Worm (Caenorhabditis elegans) whole organism, midembryonic: ENCODE measurements around the gene F36G3.2.

ENCODE experiments used
- T22C8.4 ChIP-seq: fragments of 200-800 bp; sonication (Bioruptor generic); IDR thresholded peaks from 2 replicates; pipeline ENCODE4 v1.3.6; 2022; ENCODE audit warnings: missing genetic modification characterization, missing compliant biosample characterization
- cog-1 ChIP-seq: sonication (generic microtip); optimal IDR thresholded peaks from 2 replicates; lab custom pipeline; 2016; ENCODE audit warnings: missing genetic modification characterization, missing compliant biosample characterization
- flt-1 ChIP-seq: fragments of 200-800 bp; sonication (Bioruptor generic); IDR thresholded peaks from 2 replicates; pipeline ENCODE4 v1.3.6; 2022; ENCODE audit warnings: missing genetic modification characterization, missing compliant biosample characterization
- klf-2 ChIP-seq: fragments of 200-800 bp; sonication (Bioruptor generic); conservative IDR thresholded peaks from 2 replicates; pipeline ENCODE4 v1.3.6; 2022; ENCODE audit warnings: missing genetic modification reagents, missing genetic modification characterization, missing compliant biosample characterization
- med-1 ChIP-seq: sonication (generic microtip); optimal IDR thresholded peaks from 2 replicates; lab custom pipeline; 2017; ENCODE audit warnings: missing genetic modification characterization, mild to moderate bottlenecking, missing compliant biosample characterization, antibody characterized with exemption, missing genetic modification reagents; ENCODE audit not compliant: insufficient read depth
- ref-1 ChIP-seq: fragments of 200-800 bp; sonication (Bioruptor generic); conservative IDR thresholded peaks from 2 replicates; pipeline ENCODE4 v1.3.6; 2022; ENCODE audit warnings: missing genetic modification reagents, missing genetic modification characterization, missing compliant biosample characterization
- tab-1 ChIP-seq: fragments of 200-800 bp; sonication (Bioruptor generic); IDR thresholded peaks from 2 replicates; pipeline ENCODE4 v1.3.6; 2022; ENCODE audit warnings: missing genetic modification characterization, missing compliant biosample characterization
- ztf-23 ChIP-seq: fragments of 200-800 bp; sonication (Bioruptor generic); IDR thresholded peaks from 2 replicates; pipeline ENCODE4 v1.3.6; 2022; ENCODE audit warnings: missing genetic modification reagents, missing genetic modification characterization, missing compliant biosample characterization
- ztf-29 ChIP-seq: fragments of 200-800 bp; sonication (Bioruptor generic); IDR thresholded peaks from 2 replicates; pipeline ENCODE4 v1.3.6; 2022; ENCODE audit warnings: missing genetic modification reagents, missing genetic modification characterization, missing compliant biosample characterization

Gene F36G3.2

ce11 chrX:9807377-9808048, 13.4 kb upstream of the F36G3.2 start, which contains the start of gene lgc-47:
TSS of gene lgc-47 (minus strand) at chrX:9807662.
- no peak for TF ChIP-seq klf-2 (GFP tag; lab: Robert Waterston, UW)
- 0 out of 2 replicates have a peak, but pooled peaks have one; percentile 35 for TF ChIP-seq ztf-29 (GFP tag; lab: Robert Waterston, UW)
- TF ChIP-seq T22C8.4: no peak
- no peak for TF ChIP-seq ztf-23 (GFP tag; lab: Robert Waterston, UW)
- no peak for TF ChIP-seq cog-1 (tag; lab: Kevin White, UChicago)
- TF ChIP-seq tab-1 (GFP tag; lab: Robert Waterston, UW): no peak

- no peak for TF ChIP-seq ztf-29 (GFP tag; lab: Robert Waterston, UW)
Observed at ce11 chrX:9805426-9805825, 11.4 kb upstream of the F36G3.2 start.

ce11 chrX:9804735-9805134, 10.7 kb upstream of the F36G3.2 start:
- no peak for TF ChIP-seq klf-2 (GFP tag; lab: Robert Waterston, UW)
- TF ChIP-seq ztf-29 (GFP tag; lab: Robert Waterston, UW): no peak
- TF ChIP-seq ztf-23 (GFP tag; lab: Robert Waterston, UW): no peak
- TF ChIP-seq T22C8.4: no peak
- no peak for TF ChIP-seq med-1 (GFP tag; lab: Kevin White, UChicago)
- no peak for TF ChIP-seq ref-1 (GFP tag; lab: Robert Waterston, UW)

ce11 chrX:9803603-9804002, 9.5 kb upstream of the F36G3.2 start:
- no peak for TF ChIP-seq T22C8.4
- TF ChIP-seq klf-2 (GFP tag; lab: Robert Waterston, UW): no peak
- TF ChIP-seq cog-1 (tag; lab: Kevin White, UChicago): no peak
- TF ChIP-seq ref-1 (GFP tag; lab: Robert Waterston, UW): no peak
- no peak for TF ChIP-seq med-1 (GFP tag; lab: Kevin White, UChicago)

- TF ChIP-seq T22C8.4: no peak
- no peak for TF ChIP-seq ztf-23 (GFP tag; lab: Robert Waterston, UW)
- no peak for TF ChIP-seq flt-1 (GFP tag; lab: Robert Waterston, UW)
- no peak for TF ChIP-seq tab-1 (GFP tag; lab: Robert Waterston, UW)
- TF ChIP-seq cog-1 (tag; lab: Kevin White, UChicago): no peak
- no peak for TF ChIP-seq klf-2 (GFP tag; lab: Robert Waterston, UW)
- TF ChIP-seq ztf-29 (GFP tag; lab: Robert Waterston, UW): no peak
- TF ChIP-seq med-1 (GFP tag; lab: Kevin White, UChicago): no peak
- TF ChIP-seq ref-1 (GFP tag; lab: Robert Waterston, UW): no peak
Observed at ce11 chrX:9798530-9798929, 4.5 kb upstream of the F36G3.2 start, which contains the start of gene F36G3.3. TSS of gene F36G3.3 (plus strand) at chrX:9798835.

ce11 chrX:9796063-9796462, 2.0 kb upstream of the F36G3.2 start:
- TF ChIP-seq ztf-23 (GFP tag; lab: Robert Waterston, UW) (no peak), klf-2 (GFP tag; lab: Robert Waterston, UW) (no peak), tab-1 (GFP tag; lab: Robert Waterston, UW) (no peak), ztf-29 (GFP tag; lab: Robert Waterston, UW) (no peak), med-1 (GFP tag; lab: Kevin White, UChicago) (no peak), flt-1 (GFP tag; lab: Robert Waterston, UW) (no peak), T22C8.4 (no peak), cog-1 (tag; lab: Kevin White, UChicago) (no peak), ref-1 (GFP tag; lab: Robert Waterston, UW) (no peak)

- no peak for TF ChIP-seq klf-2 (GFP tag; lab: Robert Waterston, UW)
- TF ChIP-seq ref-1 (GFP tag; lab: Robert Waterston, UW): no peak
- no peak for TF ChIP-seq ztf-29 (GFP tag; lab: Robert Waterston, UW)
- no peak for TF ChIP-seq cog-1 (tag; lab: Kevin White, UChicago)
- no peak for TF ChIP-seq tab-1 (GFP tag; lab: Robert Waterston, UW)
- TF ChIP-seq ztf-23 (GFP tag; lab: Robert Waterston, UW): no peak
- no peak for TF ChIP-seq T22C8.4
- TF ChIP-seq med-1 (GFP tag; lab: Kevin White, UChicago): no peak
- no peak for TF ChIP-seq flt-1 (GFP tag; lab: Robert Waterston, UW)
Observed at ce11 chrX:9795579-9795978, 1.5 kb upstream of the F36G3.2 start.

ce11 chrX:9789110-9789509, 5.0 kb downstream of the F36G3.2 start, which contains the start of gene F36G3.1:
TSS of gene F36G3.1 (minus strand) at chrX:9789210.
- TF ChIP-seq ref-1 (GFP tag; lab: Robert Waterston, UW) (no peak), flt-1 (GFP tag; lab: Robert Waterston, UW) (no peak), med-1 (GFP tag; lab: Kevin White, UChicago) (no peak), klf-2 (GFP tag; lab: Robert Waterston, UW) (no peak), ztf-23 (GFP tag; lab: Robert Waterston, UW) (no peak), cog-1 (tag; lab: Kevin White, UChicago) (no peak), ztf-29 (GFP tag; lab: Robert Waterston, UW) (no peak), T22C8.4 (no peak), tab-1 (GFP tag; lab: Robert Waterston, UW) (no peak)

ce11 chrX:9785865-9786264, 8.2 kb downstream of the F36G3.2 start:
- no peak for TF ChIP-seq flt-1 (GFP tag; lab: Robert Waterston, UW)
- no peak for TF ChIP-seq med-1 (GFP tag; lab: Kevin White, UChicago)
- TF ChIP-seq tab-1 (GFP tag; lab: Robert Waterston, UW): no peak
- TF ChIP-seq klf-2 (GFP tag; lab: Robert Waterston, UW): no peak
- no peak for TF ChIP-seq cog-1 (tag; lab: Kevin White, UChicago)
- TF ChIP-seq ztf-23 (GFP tag; lab: Robert Waterston, UW): no peak
- TF ChIP-seq T22C8.4: no peak
- no peak for TF ChIP-seq ref-1 (GFP tag; lab: Robert Waterston, UW)
- TF ChIP-seq ztf-29 (GFP tag; lab: Robert Waterston, UW): no peak
